Worm (Caenorhabditis elegans) whole organism, early embryonic: Measurements from ENCODE around the gene snr-5.

ENCODE experiments used
- B0310.2 ChIP-seq: sonication (generic microtip); optimal IDR thresholded peaks from 2 replicates; lab custom pipeline; 2016; ENCODE audit warnings: mild to moderate bottlenecking, missing genetic modification characterization, missing compliant biosample characterization
- F13C5.2 ChIP-seq: sonication (generic microtip); optimal IDR thresholded peaks from 2 replicates; lab custom pipeline; 2017; ENCODE audit warnings: mild to moderate bottlenecking, missing genetic modification characterization, inconsistent platforms, missing compliant biosample characterization
- aly-1 ChIP-seq: sonication (generic microtip); optimal IDR thresholded peaks from 2 replicates; lab custom pipeline; 2016; ENCODE audit warnings: missing genetic modification characterization, missing compliant biosample characterization
- ama-1 ChIP-seq: fragments of 150-350 bp; optimal IDR thresholded peaks from 2 replicates; lab custom pipeline; 2014
- ceh-13 ChIP-seq: fragments of 200-800 bp; sonication (Bioruptor generic); optimal IDR thresholded peaks from 2 replicates; lab custom pipeline; 2018; ENCODE audit warnings: mild to moderate bottlenecking, missing genetic modification characterization, missing compliant biosample characterization
- ceh-36 ChIP-seq: sonication (generic microtip); optimal IDR thresholded peaks from 2 replicates; lab custom pipeline; 2016; ENCODE audit warnings: missing genetic modification characterization, inconsistent platforms, missing compliant biosample characterization
- ets-7 ChIP-seq: sonication (generic microtip); optimal IDR thresholded peaks from 2 replicates; lab custom pipeline; 2016; ENCODE audit warnings: missing genotype, missing genetic modification characterization, missing compliant biosample characterization
- flt-1 ChIP-seq: fragments of 200-800 bp; sonication (Bioruptor generic); IDR thresholded peaks from 2 replicates; pipeline ENCODE4 v1.3.6; 2022; ENCODE audit warnings: missing genetic modification characterization, missing compliant biosample characterization
- hmbx-1 ChIP-seq: sonication (generic microtip); optimal IDR thresholded peaks from 2 replicates; lab custom pipeline; 2016; ENCODE audit warnings: mild to moderate bottlenecking, missing genetic modification characterization, missing compliant biosample characterization
- hmg-4 ChIP-seq: fragments of 200-800 bp; sonication (Bioruptor generic); optimal IDR thresholded peaks from 2 replicates; lab custom pipeline; 2018; ENCODE audit warnings: mild to moderate bottlenecking, missing genetic modification characterization, missing compliant biosample characterization
- hnd-1 ChIP-seq: sonication (generic microtip); optimal IDR thresholded peaks from 2 replicates; lab custom pipeline; 2016; ENCODE audit warnings: missing genetic modification characterization, missing compliant biosample characterization
- pes-1 ChIP-seq: fragments of 200-800 bp; sonication (Bioruptor generic); IDR thresholded peaks from 2 replicates; pipeline ENCODE4 v1.3.6; 2022; ENCODE audit warnings: missing genetic modification reagents, missing genetic modification characterization, missing compliant biosample characterization
- scrt-1 ChIP-seq: fragments of 200-800 bp; sonication (Bioruptor generic); IDR thresholded peaks from 2 replicates; pipeline ENCODE4 v1.3.6; 2022; ENCODE audit warnings: missing genetic modification characterization, missing compliant biosample characterization
- sea-1 ChIP-seq: fragments of 200-800 bp; sonication (Bioruptor generic); conservative IDR thresholded peaks from 2 replicates; pipeline ENCODE4 v1.3.6; 2022; ENCODE audit warnings: missing genetic modification characterization, missing compliant biosample characterization
- tbx-11 ChIP-seq: fragments of 200-800 bp; sonication (Bioruptor generic); IDR thresholded peaks from 2 replicates; pipeline ENCODE4 v1.3.6; 2022; ENCODE audit warnings: missing genetic modification characterization, missing compliant biosample characterization
- tbx-37 ChIP-seq: fragments of 200-800 bp; sonication (Bioruptor generic); conservative IDR thresholded peaks from 2 replicates; pipeline ENCODE4 v1.3.6; 2022; ENCODE audit warnings: missing genetic modification reagents, missing genetic modification characterization, missing compliant biosample characterization
- tra-4 ChIP-seq: sonication (generic microtip); optimal IDR thresholded peaks from 2 replicates; lab custom pipeline; 2017; ENCODE audit warnings: missing genetic modification characterization, missing compliant biosample characterization

snr-5 gene

DNA sequence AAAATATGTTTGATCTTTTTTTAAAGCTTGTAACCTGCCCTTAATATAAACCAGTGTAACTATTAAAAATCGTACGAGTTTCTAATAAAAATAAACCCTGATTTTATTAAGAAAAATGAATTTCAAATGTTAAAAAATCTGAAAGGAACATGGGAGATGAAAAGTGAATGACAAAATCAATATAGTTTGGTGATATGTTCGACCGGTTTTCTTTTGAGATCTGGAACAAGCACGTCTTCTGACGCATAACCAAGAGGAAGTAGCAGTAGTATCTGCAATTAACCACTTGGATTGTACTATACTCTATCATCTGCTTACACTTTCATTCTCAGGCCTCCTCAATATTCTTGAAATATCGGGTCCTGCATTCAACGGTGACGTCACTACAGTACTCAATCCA lies 15.2 kb downstream of the snr-5 start:
- no peak for TF ChIP-seq hmbx-1 (tag; lab: Kevin White, UChicago)
- no peak for TF ChIP-seq tbx-11 (GFP tag; lab: Robert Waterston, UW)
- no peak for TF ChIP-seq B0310.2
- TF ChIP-seq ceh-13 = no peak
- no peak for TF ChIP-seq tra-4 (tag; lab: Kevin White, UChicago)

- TF ChIP-seq hmg-4 (GFP tag; lab: Kevin White, UChicago) (no peak), ets-7 (tag; lab: Kevin White, UChicago) (no peak), tbx-37 (GFP tag; lab: Robert Waterston, UW) (no peak)
These were observed 17.0 kb downstream of the snr-5 start, which contains the start of gene sup-18 for ce11 chrIII:7878852-7879329. TSS of gene sup-18 (minus strand) at chrIII:7878902.

DNA sequence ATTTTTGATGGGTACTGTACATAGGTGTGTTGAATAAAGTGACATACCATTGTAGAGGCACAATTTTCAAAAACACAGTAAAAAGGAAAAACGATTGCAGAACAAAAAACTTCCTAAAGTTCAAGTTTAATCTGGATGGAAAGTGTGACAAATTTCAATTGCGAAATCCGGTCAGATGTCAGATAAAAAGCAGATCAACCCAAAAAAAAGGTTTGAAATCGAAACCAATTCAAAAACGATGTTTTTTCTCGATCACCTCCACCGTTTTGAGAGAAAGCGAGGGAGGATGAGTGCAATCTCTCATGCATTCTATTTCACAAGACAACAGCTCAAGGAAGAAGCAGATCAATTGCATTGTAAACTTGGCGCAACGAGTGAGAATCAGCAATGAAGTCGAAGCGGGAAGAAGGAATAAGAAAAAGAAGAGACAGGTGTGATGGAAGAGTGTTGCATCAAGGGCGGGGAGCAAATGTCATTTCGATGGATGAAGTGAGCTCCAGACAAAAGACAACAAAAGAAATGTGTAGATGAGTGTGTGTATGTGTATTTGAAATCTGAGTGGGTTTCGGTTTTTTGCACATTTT lies 18.4 kb downstream of the snr-5 start:
- TF ChIP-seq ets-7 (tag; lab: Kevin White, UChicago) (no peak), pes-1 (GFP tag; lab: Robert Waterston, UW) (no peak), hmbx-1 (tag; lab: Kevin White, UChicago) (no peak), hnd-1 (tag; lab: Kevin White, UChicago) (no peak), sea-1 (no peak), flt-1 (GFP tag; lab: Robert Waterston, UW) (no peak), F13C5.2 (tag; lab: Kevin White, UChicago) (no peak), ceh-13 (no peak), ama-1 (no peak), scrt-1 (GFP tag; lab: Robert Waterston, UW) (no peak), aly-1 (tag; lab: Kevin White, UChicago) (no peak), tbx-37 (GFP tag; lab: Robert Waterston, UW) (no peak)

DNA sequence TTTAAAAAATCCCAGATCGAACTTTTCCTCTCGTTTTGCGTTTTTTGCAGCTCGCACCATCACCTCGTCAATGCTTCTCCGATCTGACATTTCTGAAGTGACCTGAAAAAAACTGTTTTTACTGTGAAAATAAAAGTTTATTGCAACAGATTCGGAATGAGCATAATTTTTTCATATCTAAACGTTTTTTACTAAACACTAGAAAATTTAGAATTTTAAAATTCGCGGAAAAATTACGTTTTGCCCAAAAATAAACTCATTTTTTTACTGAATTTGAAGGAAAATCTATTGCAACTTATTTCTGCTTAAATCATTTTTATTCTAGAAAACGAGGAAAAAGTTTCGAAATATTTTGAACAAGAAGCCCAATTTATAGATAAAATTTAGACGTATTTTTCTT lies 21.0 kb downstream of the snr-5 start, which contains the start of gene ZK688.9:
ZK688.9 (minus strand) TSS at position 101 of the 400 bp plus-strand sequence.
- no peak for TF ChIP-seq ceh-13
- no peak for TF ChIP-seq B0310.2
- TF ChIP-seq hnd-1 (tag; lab: Kevin White, UChicago) = no peak
- TF ChIP-seq ets-7 (tag; lab: Kevin White, UChicago) = no peak
- TF ChIP-seq scrt-1 (GFP tag; lab: Robert Waterston, UW) = no peak

- TF ChIP-seq tbx-37 (GFP tag; lab: Robert Waterston, UW) (no peak), B0310.2 (no peak), tra-4 (tag; lab: Kevin White, UChicago) (no peak), hnd-1 (tag; lab: Kevin White, UChicago) (no peak), flt-1 (GFP tag; lab: Robert Waterston, UW) (no peak), tbx-11 (GFP tag; lab: Robert Waterston, UW) (no peak), aly-1 (tag; lab: Kevin White, UChicago) (no peak), pes-1 (GFP tag; lab: Robert Waterston, UW) (no peak), ets-7 (tag; lab: Kevin White, UChicago) (no peak), scrt-1 (GFP tag; lab: Robert Waterston, UW) (no peak), F13C5.2 (tag; lab: Kevin White, UChicago) (no peak), ceh-36 (no peak)
These were observed 23.0 kb downstream of the snr-5 start, which contains the start of gene ZK688.11 for ce11 chrIII:7884863-7885262. TSS of gene ZK688.11 (minus strand) at chrIII:7884963.

DNA sequence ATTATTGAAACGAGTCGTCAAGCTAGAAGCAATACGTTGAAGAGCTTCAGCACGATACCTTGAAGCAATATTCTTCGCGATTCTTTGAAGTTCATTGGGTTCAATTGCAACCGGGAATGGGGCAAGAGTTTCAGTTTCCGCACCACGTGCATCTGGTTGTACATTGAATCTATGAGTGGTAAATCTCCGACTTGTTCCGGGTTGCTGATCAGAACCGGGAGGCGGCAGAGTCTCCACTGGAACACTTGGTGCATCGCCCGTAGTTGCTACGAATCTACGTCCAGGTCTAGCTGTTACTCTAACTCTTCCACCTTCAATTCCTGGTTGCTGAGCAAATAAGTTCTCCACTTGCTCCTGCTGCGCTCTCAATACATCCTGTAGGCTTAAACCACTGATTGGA lies 27.2 kb downstream of the snr-5 start:
- TF ChIP-seq F13C5.2 (tag; lab: Kevin White, UChicago) (no peak), hnd-1 (tag; lab: Kevin White, UChicago) (no peak), flt-1 (GFP tag; lab: Robert Waterston, UW) (no peak), tbx-11 (GFP tag; lab: Robert Waterston, UW) (no peak), scrt-1 (GFP tag; lab: Robert Waterston, UW) (no peak), aly-1 (tag; lab: Kevin White, UChicago) (no peak), tra-4 (tag; lab: Kevin White, UChicago) (no peak), hmbx-1 (tag; lab: Kevin White, UChicago) (no peak), hmg-4 (GFP tag; lab: Kevin White, UChicago) (no peak), ceh-13 (no peak), sea-1 (no peak), B0310.2 (no peak)

- TF ChIP-seq F13C5.2 (tag; lab: Kevin White, UChicago) = peak; percentile 10
- peak; percentile 58; the same call in 1 of the 2 replicates for TF ChIP-seq sea-1
- TF ChIP-seq B0310.2 = no peak
- no peak for TF ChIP-seq pes-1 (GFP tag; lab: Robert Waterston, UW)
These were observed 29.9 kb downstream of the snr-5 start, which contains the start of the genes ZK688.5 and fahd-1 for ce11 chrIII:7891573-7892306. TSS of gene ZK688.5 (minus strand) at chrIII:7891623. TSS of gene fahd-1 (plus strand) at chrIII:7892256.

DNA sequence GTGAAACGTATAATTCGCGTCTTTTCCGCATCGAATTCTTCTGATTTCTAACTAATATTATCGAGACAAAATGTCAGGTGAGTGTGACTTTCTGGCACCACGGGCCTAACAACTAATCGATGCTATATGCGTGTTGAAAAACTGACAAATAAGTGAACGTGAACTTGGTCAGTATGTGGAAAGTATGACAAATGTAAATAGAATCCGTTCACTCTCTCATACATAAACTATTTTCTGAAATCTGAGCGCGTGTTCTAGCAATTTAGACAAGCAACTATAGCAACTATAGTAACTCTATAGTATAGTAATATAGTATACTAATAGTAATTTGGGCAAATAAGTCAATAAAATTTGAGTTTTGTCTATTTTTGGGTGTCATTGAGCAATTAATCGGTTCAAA lies 30.5 kb downstream of the snr-5 start:
- TF ChIP-seq pes-1 (GFP tag; lab: Robert Waterston, UW) = no peak
- no peak for TF ChIP-seq hmg-4 (GFP tag; lab: Kevin White, UChicago)
- TF ChIP-seq ets-7 (tag; lab: Kevin White, UChicago) = no peak
- no peak for TF ChIP-seq hnd-1 (tag; lab: Kevin White, UChicago)
- no peak for TF ChIP-seq flt-1 (GFP tag; lab: Robert Waterston, UW)
- TF ChIP-seq ceh-36 = no peak
- no peak for TF ChIP-seq tbx-11 (GFP tag; lab: Robert Waterston, UW)
- TF ChIP-seq ceh-13 = no peak
- no peak for TF ChIP-seq hmbx-1 (tag; lab: Kevin White, UChicago)
- TF ChIP-seq F13C5.2 (tag; lab: Kevin White, UChicago) = no peak
